Fruit fly (Drosophila melanogaster) whole organism, embryonic: ENCODE data around the gene EMC6.

Experiments
- Atf3 ChIP-seq: fragments of 200-800 bp; sonication (Bioruptor generic); optimal IDR thresholded peaks from 3 replicates; lab custom pipeline; 2016; ENCODE audit warnings: missing biosample characterization, missing genetic modification characterization
- Bteb2 ChIP-seq: fragments of 200-800 bp; sonication (Bioruptor generic); optimal IDR thresholded peaks from 2 replicates; lab custom pipeline; 2016; ENCODE audit warnings: missing biosample characterization, missing genetic modification characterization
- CG10147 ChIP-seq: fragments of 200-800 bp; sonication (Bioruptor generic); optimal IDR thresholded peaks from 2 replicates; lab custom pipeline; 2019; ENCODE audit warnings: missing biosample characterization, mild to moderate bottlenecking, missing genetic modification characterization, moderate library complexity
- CG10431 ChIP-seq: fragments of 200-800 bp; sonication (Bioruptor generic); optimal IDR thresholded peaks from 3 replicates; lab custom pipeline; 2018; ENCODE audit warnings: missing biosample characterization, mild to moderate bottlenecking, missing genetic modification characterization
- CG10543 ChIP-seq: fragments of 200-800 bp; sonication (Bioruptor generic); optimal IDR thresholded peaks from 3 replicates; lab custom pipeline; 2017; ENCODE audit warnings: missing biosample characterization, mild to moderate bottlenecking, missing genetic modification characterization, moderate library complexity
- CG10979 ChIP-seq: fragments of 200-800 bp; sonication (Bioruptor generic); optimal IDR thresholded peaks from 2 replicates; lab custom pipeline; 2018; ENCODE audit warnings: missing biosample characterization, mild to moderate bottlenecking, missing genetic modification characterization, moderate library complexity
- CG12219 ChIP-seq: fragments of 200-800 bp; sonication (Bioruptor generic); optimal IDR thresholded peaks from 3 replicates; lab custom pipeline; 2018; ENCODE audit warnings: missing biosample characterization, mild to moderate bottlenecking, missing genetic modification characterization
- CG14014 ChIP-seq: fragments of 200-800 bp; sonication (Bioruptor generic); IDR thresholded peaks from 2 replicates; pipeline ENCODE4 v1.3.6; 2022; ENCODE audit warnings: missing biosample characterization, missing genetic modification characterization
- CG15514 ChIP-seq: fragments of 200-800 bp; sonication (Bioruptor generic); optimal IDR thresholded peaks from 3 replicates; lab custom pipeline; 2017; ENCODE audit warnings: missing biosample characterization, missing genetic modification characterization, mild to moderate bottlenecking, moderate library complexity, missing genetic modification reagents
- CG17829 ChIP-seq: fragments of 200-800 bp; optimal IDR thresholded peaks from 2 replicates; lab custom pipeline; 2019; ENCODE audit warnings: missing biosample characterization, mild to moderate bottlenecking, missing genetic modification characterization, moderate library complexity
- CG18011 ChIP-seq: fragments of 200-800 bp; sonication (Bioruptor generic); optimal IDR thresholded peaks from 2 replicates; lab custom pipeline; 2017; ENCODE audit warnings: missing biosample characterization, missing genetic modification characterization, mild to moderate bottlenecking, moderate library complexity, missing genotype
- CG2202 ChIP-seq: fragments of 200-800 bp; sonication (Bioruptor generic); optimal IDR thresholded peaks from 2 replicates; lab custom pipeline; 2018; ENCODE audit warnings: missing biosample characterization, mild to moderate bottlenecking, missing genetic modification characterization
- CG3065 ChIP-seq: fragments of 200-800 bp; sonication (Bioruptor generic); optimal IDR thresholded peaks from 2 replicates; lab custom pipeline; 2016; ENCODE audit warnings: missing biosample characterization, missing genetic modification characterization
- CG31224 ChIP-seq: fragments of 200-800 bp; sonication (Bioruptor generic); IDR thresholded peaks from 2 replicates; pipeline ENCODE4 v1.3.6; 2022; ENCODE audit warnings: missing biosample characterization, missing genetic modification characterization
- CG31365 ChIP-seq: fragments of 200-800 bp; sonication (Bioruptor generic); optimal IDR thresholded peaks from 2 replicates; lab custom pipeline; 2018; ENCODE audit warnings: missing biosample characterization, mild to moderate bottlenecking, missing genetic modification characterization
- CG32532 ChIP-seq: fragments of 200-800 bp; sonication (Bioruptor generic); IDR thresholded peaks from 2 replicates; pipeline ENCODE4 v1.3.6; 2022; ENCODE audit warnings: missing biosample characterization, missing genetic modification characterization
- CG3407 ChIP-seq: fragments of 200-800 bp; sonication (Bioruptor generic); optimal IDR thresholded peaks from 2 replicates; lab custom pipeline; 2018; ENCODE audit warnings: missing biosample characterization, mild to moderate bottlenecking, missing genetic modification characterization
- CG4424 ChIP-seq: fragments of 200-800 bp; sonication (Bioruptor generic); optimal IDR thresholded peaks from 3 replicates; lab custom pipeline; 2016; ENCODE audit warnings: missing biosample characterization, missing genetic modification characterization
- CG6272 ChIP-seq: fragments of 200-800 bp; sonication (Bioruptor generic); IDR thresholded peaks from 2 replicates; pipeline ENCODE4 v1.3.6; 2022; ENCODE audit warnings: missing biosample characterization, missing genetic modification characterization
- CG6765 ChIP-seq: fragments of 200-800 bp; sonication (Bioruptor generic); optimal IDR thresholded peaks from 3 replicates; lab custom pipeline; 2017; ENCODE audit warnings: missing biosample characterization, mild to moderate bottlenecking, missing genetic modification characterization
- CG8281 ChIP-seq: fragments of 200-800 bp; sonication (Bioruptor generic); optimal IDR thresholded peaks from 2 replicates; lab custom pipeline; 2018; ENCODE audit warnings: missing biosample characterization, mild to moderate bottlenecking, missing genetic modification characterization, moderate library complexity
- CG8944 ChIP-seq: fragments of 200-800 bp; sonication (Bioruptor generic); optimal IDR thresholded peaks from 3 replicates; lab custom pipeline; 2016; ENCODE audit warnings: missing biosample characterization, missing genetic modification characterization
- CG9797 ChIP-seq: fragments of 200-800 bp; sonication (Bioruptor generic); optimal IDR thresholded peaks from 3 replicates; lab custom pipeline; 2018; ENCODE audit warnings: missing biosample characterization, mild to moderate bottlenecking, missing genetic modification characterization
- E2f2 ChIP-seq: fragments of 200-800 bp; sonication (Bioruptor generic); IDR thresholded peaks from 2 replicates; pipeline ENCODE4 v1.3.6; 2022; ENCODE audit warnings: missing biosample characterization, missing genetic modification characterization
- ERR ChIP-seq: fragments of 200-800 bp; sonication (Bioruptor generic); optimal IDR thresholded peaks from 2 replicates; lab custom pipeline; 2016; ENCODE audit warnings: missing biosample characterization, missing genetic modification characterization
- HLH3B ChIP-seq: fragments of 200-800 bp; sonication (Bioruptor generic); IDR thresholded peaks from 2 replicates; pipeline ENCODE4 v1.3.6; 2022; ENCODE audit warnings: missing biosample characterization, missing genetic modification characterization
- HLH4C ChIP-seq: fragments of 200-800 bp; sonication (Bioruptor generic); IDR thresholded peaks from 3 replicates; pipeline ENCODE4 v1.3.6; 2022; ENCODE audit warnings: missing biosample characterization, missing genetic modification characterization; ENCODE audit not compliant: partially characterized antibody
- Lpt ChIP-seq: fragments of >200 bp; optimal IDR thresholded peaks from 2 replicates; lab custom pipeline; 2018; ENCODE audit warnings: missing biosample characterization, missing genetic modification characterization
- Max ChIP-seq: fragments of 200-800 bp; sonication (Bioruptor generic); optimal IDR thresholded peaks from 2 replicates; lab custom pipeline; 2016; ENCODE audit warnings: missing biosample characterization, mild to moderate bottlenecking, missing genetic modification characterization
- NC2α ChIP-seq: fragments of 200-800 bp; sonication (Bioruptor generic); optimal IDR thresholded peaks from 2 replicates; lab custom pipeline; 2016; ENCODE audit warnings: missing biosample characterization, missing genetic modification characterization
- NFAT ChIP-seq: fragments of 200-800 bp; sonication (Bioruptor generic); IDR thresholded peaks from 2 replicates; pipeline ENCODE4 v1.3.6; 2022; ENCODE audit warnings: missing biosample characterization, missing genetic modification characterization
- Oaz ChIP-seq: fragments of 200-800 bp; sonication (Bioruptor generic); IDR thresholded peaks from 2 replicates; pipeline ENCODE4 v1.3.6; 2022; ENCODE audit warnings: missing biosample characterization, missing genetic modification characterization
- PHDP ChIP-seq: fragments of 200-800 bp; sonication (Bioruptor generic); optimal IDR thresholded peaks from 3 replicates; lab custom pipeline; 2018; ENCODE audit warnings: missing biosample characterization, mild to moderate bottlenecking, missing genetic modification characterization, moderate library complexity
- YL-1 ChIP-seq: fragments of 200-800 bp; sonication (Bioruptor generic); optimal IDR thresholded peaks from 3 replicates; lab custom pipeline; 2017; ENCODE audit warnings: missing biosample characterization, mild to moderate bottlenecking, missing genetic modification characterization
- abd-A ChIP-seq: fragments of 200-800 bp; sonication (Bioruptor generic); optimal IDR thresholded peaks from 3 replicates; lab custom pipeline; 2019; ENCODE audit warnings: missing biosample characterization, mild to moderate bottlenecking, missing genetic modification characterization, moderate library complexity
- ato ChIP-seq: fragments of 200-800 bp; sonication (Bioruptor generic); IDR thresholded peaks from 2 replicates; pipeline ENCODE4 v1.3.6; 2022; ENCODE audit warnings: missing biosample characterization, missing genetic modification characterization; ENCODE audit not compliant: partially characterized antibody
- cato ChIP-seq: fragments of 200-800 bp; sonication (Bioruptor generic); optimal IDR thresholded peaks from 2 replicates; lab custom pipeline; 2016; ENCODE audit warnings: missing biosample characterization, missing genetic modification characterization, borderline replicate concordance
- croc ChIP-seq: fragments of 200-800 bp; sonication (Bioruptor generic); conservative IDR thresholded peaks from 3 replicates; pipeline ENCODE4 v1.3.6; 2022; ENCODE audit warnings: missing biosample characterization, missing genetic modification characterization
- dimm ChIP-seq: fragments of 200-800 bp; sonication (Bioruptor generic); IDR thresholded peaks from 2 replicates; pipeline ENCODE4 v1.3.6; 2022; ENCODE audit warnings: missing biosample characterization, missing genetic modification characterization
- ewg ChIP-seq: fragments of 200-800 bp; sonication (Bioruptor generic); optimal IDR thresholded peaks from 3 replicates; lab custom pipeline; 2017; ENCODE audit warnings: mild to moderate bottlenecking, missing biosample characterization, missing genetic modification reagents, missing genetic modification characterization
- gem ChIP-seq: fragments of 200-800 bp; sonication (Bioruptor generic); optimal IDR thresholded peaks from 2 replicates; lab custom pipeline; 2019; ENCODE audit warnings: missing biosample characterization, mild to moderate bottlenecking, missing genetic modification characterization, moderate library complexity
- luna ChIP-seq: fragments of 200-800 bp; sonication (Bioruptor generic); optimal IDR thresholded peaks from 2 replicates; lab custom pipeline; 2016; ENCODE audit warnings: missing biosample characterization, missing genetic modification characterization
- p53 ChIP-seq: fragments of 200-800 bp; sonication (Bioruptor generic); optimal IDR thresholded peaks from 2 replicates; lab custom pipeline; 2016; ENCODE audit warnings: missing biosample characterization, missing genetic modification characterization
- ranshi ChIP-seq: fragments of 200-800 bp; sonication (Bioruptor generic); IDR thresholded peaks from 2 replicates; pipeline ENCODE4 v1.3.6; 2022; ENCODE audit warnings: missing biosample characterization, missing genetic modification characterization
- sob ChIP-seq: fragments of 200-800 bp; sonication (Bioruptor generic); IDR thresholded peaks from 2 replicates; pipeline ENCODE4 v1.3.6; 2022; ENCODE audit warnings: missing biosample characterization, missing genetic modification characterization
- stwl ChIP-seq: fragments of 200-800 bp; sonication (Bioruptor generic); optimal IDR thresholded peaks from 3 replicates; lab custom pipeline; 2018; ENCODE audit warnings: missing biosample characterization, mild to moderate bottlenecking, missing genetic modification characterization, moderate library complexity
- tup ChIP-seq: fragments of 200-800 bp; sonication (Bioruptor generic); optimal IDR thresholded peaks from 2 replicates; lab custom pipeline; 2016; ENCODE audit warnings: missing biosample characterization, mild to moderate bottlenecking, missing genetic modification characterization, moderate library complexity
- twi ChIP-seq: fragments of 200-800 bp; optimal IDR thresholded peaks from 2 replicates; lab custom pipeline; 2019; ENCODE audit warnings: missing biosample characterization, mild to moderate bottlenecking, missing genetic modification characterization, moderate library complexity
- tx ChIP-seq: fragments of 200-800 bp; sonication (Bioruptor generic); optimal IDR thresholded peaks from 2 replicates; lab custom pipeline; 2016; ENCODE audit warnings: missing biosample characterization, missing genetic modification characterization
- zfh1 ChIP-seq: fragments of 200-800 bp; sonication (Bioruptor generic); IDR thresholded peaks from 3 replicates; pipeline ENCODE4 v1.3.6; 2022; ENCODE audit warnings: missing biosample characterization, missing genetic modification characterization

The EMC6 gene

DNA sequence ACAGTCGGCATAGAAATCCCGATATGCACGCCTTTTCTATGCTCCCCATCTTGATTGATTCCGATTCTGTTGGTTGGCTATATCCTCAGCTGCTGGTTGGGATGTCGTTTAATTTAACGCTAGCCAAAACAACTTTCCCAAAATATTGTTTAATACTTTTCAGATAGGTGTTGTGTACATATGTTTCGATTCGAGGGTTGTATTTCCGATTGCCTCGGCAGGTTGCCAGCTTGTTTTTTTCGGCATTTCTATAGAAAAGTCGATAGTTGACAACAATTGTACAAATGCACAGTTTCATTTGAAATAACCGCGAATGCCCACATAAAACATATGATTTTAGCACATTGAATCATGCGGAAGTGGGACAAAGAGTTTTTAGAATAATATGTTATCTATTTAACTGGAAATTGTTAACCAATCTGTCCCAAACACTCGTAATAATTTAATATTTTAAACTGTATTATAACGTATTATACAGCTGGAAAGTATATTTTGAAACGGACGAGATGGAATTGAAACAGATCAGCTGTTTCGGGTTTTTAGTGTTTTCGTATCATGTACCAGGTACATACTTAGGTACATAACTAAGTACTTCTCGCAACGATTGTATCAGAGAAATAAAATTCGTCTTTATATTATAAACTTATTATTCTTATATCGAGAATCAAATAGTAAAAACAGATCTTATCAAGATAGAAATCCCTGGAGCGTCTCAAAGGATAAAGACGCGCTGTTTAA is 29.8 kb upstream of the EMC6 start, which contains the start of gene CG31109 (continued):
- TF ChIP-seq sob, result no peak
- TF ChIP-seq luna (GFP tag; lab: Kevin White, UChicago), result no peak
- peak; percentile 31 for TF ChIP-seq CG17829
- no peak for TF ChIP-seq dimm (GFP tag; lab: Robert Waterston, UW)
- TF ChIP-seq ranshi (GFP tag; lab: Robert Waterston, UW), result no peak
- peak; percentile 54 for TF ChIP-seq YL-1 (GFP tag; lab: Kevin White, UChicago)
- no peak for TF ChIP-seq p53 (GFP tag; lab: Kevin White, UChicago)
- no peak for TF ChIP-seq CG12219 (GFP tag; lab: Kevin White, UChicago)
- TF ChIP-seq CG6272, result no peak
- TF ChIP-seq Bteb2 (GFP tag; lab: Kevin White, UChicago), result peak; percentile 7
- no peak for TF ChIP-seq Atf3 (GFP tag; lab: Kevin White, UChicago)
- TF ChIP-seq CG10543, result peak; percentile 26
- peak; percentile 1 for TF ChIP-seq PHDP (tag; lab: Kevin White, UChicago)
- TF ChIP-seq CG14014 (GFP tag; lab: Robert Waterston, UW), result peak; percentile 37; the same call in 1 of the 2 replicates
- peak; percentile 40; the same call in 1 of the 3 replicates for TF ChIP-seq HLH4C (GFP tag; lab: Robert Waterston, UW)
- peak; percentile 77 for TF ChIP-seq stwl (tag; lab: Kevin White, UChicago)
- TF ChIP-seq ato (GFP tag; lab: Robert Waterston, UW), result no peak
- no peak for TF ChIP-seq Lpt
- TF ChIP-seq CG10979, result no peak
- no peak for TF ChIP-seq Max (GFP tag; lab: Kevin White, UChicago)
- no peak for TF ChIP-seq CG6765 (GFP tag; lab: Kevin White, UChicago)
- TF ChIP-seq twi (tag; lab: Kevin White, UChicago), result peak; percentile 27
- peak; percentile 22 for TF ChIP-seq CG8944 (GFP tag; lab: Kevin White, UChicago)
- no peak for TF ChIP-seq CG4424
- TF ChIP-seq CG10431, result no peak
- TF ChIP-seq CG10147, result peak; percentile 40
- no peak for TF ChIP-seq CG31365 (tag; lab: Kevin White, UChicago)
- no peak for TF ChIP-seq tx
- no peak for TF ChIP-seq tup (GFP tag; lab: Kevin White, UChicago)
- TF ChIP-seq croc, result no peak
- TF ChIP-seq CG18011 (GFP tag; lab: Kevin White, UChicago), result peak; percentile 8
- peak; percentile 27 for TF ChIP-seq CG9797 (GFP tag; lab: Kevin White, UChicago)
- TF ChIP-seq CG2202 (tag; lab: Kevin White, UChicago), result no peak
- no peak for TF ChIP-seq Oaz (GFP tag; lab: Robert Waterston, UW)
- TF ChIP-seq CG31224 (GFP tag; lab: Robert Waterston, UW), result no peak
- peak; percentile 62 for TF ChIP-seq CG15514
- TF ChIP-seq E2f2 (GFP tag; lab: Robert Waterston, UW), result peak; percentile 82
- TF ChIP-seq NC2α, result no peak
- TF ChIP-seq CG3065 (GFP tag; lab: Kevin White, UChicago), result no peak
- TF ChIP-seq CG8281 (tag; lab: Kevin White, UChicago), result no peak
- TF ChIP-seq abd-A (tag; lab: Kevin White, UChicago), result no peak
- TF ChIP-seq CG3407 (GFP tag; lab: Kevin White, UChicago), result no peak
- no peak for TF ChIP-seq zfh1
- no peak for TF ChIP-seq HLH3B (GFP tag; lab: Robert Waterston, UW)
- TF ChIP-seq cato (GFP tag; lab: Kevin White, UChicago), result no peak
- peak; percentile 33 for TF ChIP-seq gem
- TF ChIP-seq CG32532 (GFP tag; lab: Robert Waterston, UW), result peak; percentile 31; the same call in 1 of the 2 replicates
- TF ChIP-seq ewg (GFP tag; lab: Kevin White, UChicago), result no peak
- no peak for TF ChIP-seq NFAT (GFP tag; lab: Robert Waterston, UW)
- TF ChIP-seq ERR (GFP tag; lab: Kevin White, UChicago), result no peak
